Worm (Caenorhabditis elegans): ENCODE results near the gene zip-1.

DNA sequence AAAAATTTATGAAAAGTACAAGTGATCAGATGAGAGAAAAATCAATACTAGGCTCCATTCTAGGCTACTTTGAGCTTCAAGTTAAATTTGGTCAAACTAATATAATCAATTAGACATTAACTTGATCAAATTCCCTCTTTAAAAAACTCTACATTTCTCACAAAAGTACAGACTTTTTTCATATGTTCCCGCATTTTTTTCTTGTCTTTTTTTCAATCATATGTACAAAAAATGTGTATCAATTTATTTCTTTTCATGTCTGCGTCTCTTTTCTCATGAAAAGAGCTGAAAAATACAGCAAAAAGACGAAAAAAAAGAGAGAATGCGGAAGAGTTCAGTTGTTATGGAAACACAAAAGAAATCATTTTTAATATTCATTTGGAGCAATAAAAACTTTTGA is 34.3 kb upstream of the zip-1 start:
- no peak for TF ChIP-seq sma-9 (GFP tag; optimal IDR thresholded peaks at IDR 0.05)
- no peak for TF ChIP-seq sma-9 (tag; optimal IDR thresholded peaks at IDR 0.05)
- no peak for TF ChIP-seq mdl-1 (tag; optimal IDR thresholded peaks at IDR 0.05)
- TF ChIP-seq nhr-12 (tag; optimal IDR thresholded peaks at IDR 0.05) = no peak
- no peak for TF ChIP-seq nhr-10 (tag; optimal IDR thresholded peaks at IDR 0.05)
- no peak for TF ChIP-seq unc-55 (GFP tag; optimal IDR thresholded peaks at IDR 0.05)
- no peak for TF ChIP-seq lin-13 (GFP tag; optimal IDR thresholded peaks at IDR 0.05)
- TF ChIP-seq lin-39 (tag; optimal IDR thresholded peaks at IDR 0.05) = no peak
- no peak for TF ChIP-seq skn-1 (tag; optimal IDR thresholded peaks at IDR 0.05)

Data from whole organism, L2 larva.